Fruit fly (Drosophila melanogaster): Measurements from ENCODE around the gene kipf.

kipf gene

dm6 chr3R:7907311-7907710 is 6.3 kb upstream of the kipf start, which contains the start of the genes Taf7 and EMC1 (continued):
- TF ChIP-seq CG4360 (GFP tag; IDR thresholded peaks at IDR 0.05) (no peak), CG4820 (GFP tag; optimal IDR thresholded peaks at IDR 0.05) (peak; percentile 59), CG30403 (GFP tag; optimal IDR thresholded peaks at IDR 0.05) (peak; percentile 68), exex (tag; optimal IDR thresholded peaks at IDR 0.05) (no peak), Xbp1 (GFP tag; optimal IDR thresholded peaks at IDR 0.05) (peak; percentile 56), Neu2 (GFP tag; optimal IDR thresholded peaks at IDR 0.05; ENCODE audit: borderline replicate concordance) (peak; percentile 46), dmrt11E (tag; optimal IDR thresholded peaks at IDR 0.05) (no peak), dpn (GFP tag; optimal IDR thresholded peaks at IDR 0.05) (peak; percentile 44 to 64), Camta (GFP tag; optimal IDR thresholded peaks at IDR 0.05) (peak; percentile 19), Doc2 (GFP tag; IDR thresholded peaks at IDR 0.05) (no peak), CG14965 (GFP tag; optimal IDR thresholded peaks at IDR 0.05; ENCODE audit: borderline replicate concordance) (no peak), sens-2 (GFP tag; IDR thresholded peaks at IDR 0.05) (no peak), ftz-f1 (GFP tag; optimal IDR thresholded peaks at IDR 0.05) (peak; percentile 20), h (optimal IDR thresholded peaks at IDR 0.05) (no peak), CG7745 (tag; optimal IDR thresholded peaks at IDR 0.05) (no peak), Optix (GFP tag; IDR thresholded peaks at IDR 0.05) (no peak), fu2 (GFP tag; optimal IDR thresholded peaks at IDR 0.05) (peak; percentile 28), ems (GFP tag; optimal IDR thresholded peaks at IDR 0.05) (peak; percentile 32), Bdp1 (GFP tag; optimal IDR thresholded peaks at IDR 0.05) (peak; percentile 26), CG6791 (GFP tag; IDR thresholded peaks at IDR 0.05; ENCODE audit: partially characterized antibody) (peak; percentile 91), CG12769 (tag; optimal IDR thresholded peaks at IDR 0.05) (no peak), grn (GFP tag; optimal IDR thresholded peaks at IDR 0.05) (no peak), CG9437 (GFP tag; optimal IDR thresholded peaks at IDR 0.05) (no peak), CG10565 (GFP tag; optimal IDR thresholded peaks at IDR 0.05) (no peak), Kr (GFP tag; optimal IDR thresholded peaks at IDR 0.05) (no peak), nmo (GFP tag; optimal IDR thresholded peaks at IDR 0.05) (peak; percentile 92), Asciz (GFP tag; optimal IDR thresholded peaks at IDR 0.05) (no peak), CG12219 (GFP tag; optimal IDR thresholded peaks at IDR 0.05) (no peak), danr (GFP tag; IDR thresholded peaks at IDR 0.05) (no peak), psq (GFP tag; optimal IDR thresholded peaks at IDR 0.05) (no peak), CG7963 (GFP tag; IDR thresholded peaks at IDR 0.05; ENCODE audit: partially characterized antibody) (peak; percentile 81), Med (GFP tag) (peak; percentile 83), fd64A (GFP tag; optimal IDR thresholded peaks at IDR 0.05) (no peak), Elba2 (GFP tag; optimal IDR thresholded peaks at IDR 0.05) (peak; percentile 68), Pdp1 (GFP tag; optimal IDR thresholded peaks at IDR 0.05) (peak; percentile 29 to 52), Eip74EF (GFP tag; optimal IDR thresholded peaks at IDR 0.05) (no peak), stwl (tag; optimal IDR thresholded peaks at IDR 0.05) (peak; percentile 54), crc (GFP tag; optimal IDR thresholded peaks at IDR 0.05) (no peak), CG7928 (GFP tag; optimal IDR thresholded peaks at IDR 0.05) (peak; percentile 82), CG10431 (GFP tag; optimal IDR thresholded peaks at IDR 0.05) (no peak), CG2116 (GFP tag; optimal IDR thresholded peaks at IDR 0.05) (peak; percentile 98), vnd (GFP tag; IDR thresholded peaks at IDR 0.05; ENCODE audit: partially characterized antibody) (peak; percentile 98), Ptx1 (GFP tag; IDR thresholded peaks at IDR 0.05) (peak; percentile 54), CG6854 (GFP tag; optimal IDR thresholded peaks at IDR 0.05) (no peak), CG11504 (tag; optimal IDR thresholded peaks at IDR 0.05) (no peak), row (GFP tag; IDR thresholded peaks at IDR 0.05) (peak; percentile 96), Deaf1 (tag; optimal IDR thresholded peaks at IDR 0.05) (no peak), Sry-δ (GFP tag; optimal IDR thresholded peaks at IDR 0.05) (peak; percentile 100), pho (GFP tag; optimal IDR thresholded peaks at IDR 0.05) (peak; percentile 64), CG11085 (GFP tag; IDR thresholded peaks at IDR 0.05) (no peak; the same call in 1 of the 2 replicates), gsb (GFP tag; IDR thresholded peaks at IDR 0.05) (no peak)
